Fruit fly (Drosophila melanogaster): ENCODE data around the gene Gapdh2.

dm6 chrX:15859387-15859786 is 8.6 kb upstream of the Gapdh2 start, which contains the start of gene AlkB:
- TF ChIP-seq cnc (optimal IDR thresholded peaks at IDR 0.05) (no peak), Hr96 (GFP tag; optimal IDR thresholded peaks at IDR 0.05) (no peak), Clk (GFP tag; optimal IDR thresholded peaks at IDR 0.05) (no peak), kay (GFP tag; ENCODE audit: borderline replicate concordance) (no peak), CG12768 (GFP tag; optimal IDR thresholded peaks at IDR 0.05) (no peak)

All from whole organism, adult.